Worm (Caenorhabditis elegans) whole organism, L3 larva: ENCODE data around the gene igeg-1.

Experiments
- ZK546.5 ChIP-seq: sonication (generic microtip); optimal IDR thresholded peaks from 2 replicates; lab custom pipeline; 2017; ENCODE audit warnings: missing biosample characterization, missing genetic modification characterization
- aly-2 ChIP-seq: fragments of 150-350 bp; optimal IDR thresholded peaks from 2 replicates; lab custom pipeline; 2014; ENCODE audit warnings: missing biosample characterization, missing genetic modification characterization
- ceh-28 ChIP-seq: fragments of 150-350 bp; optimal IDR thresholded peaks from 2 replicates; lab custom pipeline; 2014; ENCODE audit warnings: missing biosample characterization, missing genetic modification reagents, missing genetic modification characterization
- ceh-82 ChIP-seq: fragments of 150-350 bp; optimal IDR thresholded peaks from 2 replicates; lab custom pipeline; 2014; ENCODE audit warnings: missing biosample characterization, missing genetic modification characterization
- daf-12 ChIP-seq: fragments of 150-350 bp; optimal IDR thresholded peaks from 2 replicates; lab custom pipeline; 2014; ENCODE audit warnings: missing biosample characterization, missing genetic modification reagents, missing genetic modification characterization
- egl-27 ChIP-seq: sonication (generic microtip); optimal IDR thresholded peaks from 4 replicates; lab custom pipeline; 2017; ENCODE audit warnings: missing biosample characterization, missing genetic modification reagents, missing genetic modification characterization
- egl-5 ChIP-seq: fragments of 150-350 bp; optimal IDR thresholded peaks from 2 replicates; lab custom pipeline; 2017; ENCODE audit warnings: missing biosample characterization, missing genetic modification reagents, missing genetic modification characterization, inconsistent platforms
- elt-2 ChIP-seq: sonication (generic microtip); optimal IDR thresholded peaks from 2 replicates; lab custom pipeline; 2016; ENCODE audit warnings: missing genetic modification reagents, mild to moderate bottlenecking, missing genetic modification characterization, missing compliant biosample characterization
- elt-3 ChIP-seq, 3 experiments: fragments of 150-350 bp in 1 of 3; sonication (generic microtip) in 2 of 3; optimal IDR thresholded peaks; 2 replicates in 2 of 3; 4 replicates in 1 of 3; lab custom pipeline; 2014 to 2017; ENCODE audit warnings: missing biosample characterization in 3 of 3, missing genetic modification characterization in 3 of 3
- eor-1 ChIP-seq, 2 experiments: fragments of 150-350 bp; optimal IDR thresholded peaks; 2 replicates each; lab custom pipeline; 2014 to 2018; ENCODE audit warnings: missing biosample characterization in 2 of 2, missing genetic modification characterization in 2 of 2
- fkh-10 ChIP-seq: sonication (generic microtip); optimal IDR thresholded peaks from 2 replicates; lab custom pipeline; 2017; ENCODE audit warnings: missing biosample characterization, missing genetic modification reagents, missing genetic modification characterization
- hmg-11 ChIP-seq: sonication (generic microtip); optimal IDR thresholded peaks from 2 replicates; lab custom pipeline; 2016; ENCODE audit warnings: missing genetic modification characterization, missing compliant biosample characterization
- jun-1 ChIP-seq: fragments of 150-350 bp; optimal IDR thresholded peaks from 2 replicates; lab custom pipeline; 2014; ENCODE audit warnings: missing biosample characterization, missing genetic modification reagents, missing genetic modification characterization
- lin-15B ChIP-seq: fragments of 150-350 bp; optimal IDR thresholded peaks from 2 replicates; lab custom pipeline; 2014; ENCODE audit warnings: missing biosample characterization, missing genetic modification characterization
- lin-39 ChIP-seq: fragments of 150-350 bp; optimal IDR thresholded peaks from 2 replicates; lab custom pipeline; 2018; ENCODE audit warnings: missing biosample characterization, missing genetic modification reagents, missing genetic modification characterization
- lsy-12 ChIP-seq: sonication (generic microtip); optimal IDR thresholded peaks from 2 replicates; lab custom pipeline; 2016; ENCODE audit warnings: mild to moderate bottlenecking, missing genetic modification characterization, missing compliant biosample characterization
- mdl-1 ChIP-seq: fragments of 150-350 bp; optimal IDR thresholded peaks from 2 replicates; lab custom pipeline; 2014; ENCODE audit warnings: missing biosample characterization, missing genetic modification characterization
- nfya-1 ChIP-seq: sonication (generic microtip); optimal IDR thresholded peaks from 2 replicates; lab custom pipeline; 2017; ENCODE audit warnings: missing genetic modification characterization, mild to moderate bottlenecking, missing compliant biosample characterization, antibody characterized with exemption, moderate library complexity; ENCODE audit not compliant: insufficient read depth
- nhr-12 ChIP-seq: fragments of 150-350 bp; optimal IDR thresholded peaks from 2 replicates; lab custom pipeline; 2014; ENCODE audit warnings: missing biosample characterization, missing genetic modification characterization
- nhr-23 ChIP-seq: fragments of 150-350 bp; optimal IDR thresholded peaks from 2 replicates; lab custom pipeline; 2014; ENCODE audit warnings: missing biosample characterization, missing genetic modification reagents, missing genetic modification characterization
- nhr-237 ChIP-seq: fragments of 150-350 bp; optimal IDR thresholded peaks from 2 replicates; lab custom pipeline; 2014; ENCODE audit warnings: missing biosample characterization, missing genetic modification characterization
- nhr-28 ChIP-seq: fragments of 150-350 bp; optimal IDR thresholded peaks from 2 replicates; lab custom pipeline; 2014; ENCODE audit warnings: missing biosample characterization, missing genetic modification characterization
- nhr-43 ChIP-seq: sonication (generic microtip); optimal IDR thresholded peaks from 2 replicates; lab custom pipeline; 2016; ENCODE audit warnings: mild to moderate bottlenecking, missing genetic modification characterization, missing compliant biosample characterization; ENCODE audit not compliant: poor library complexity, severe bottlenecking
- nhr-76 ChIP-seq: fragments of 150-350 bp; sonication (generic microtip); optimal IDR thresholded peaks from 5 replicates; lab custom pipeline; 2014; ENCODE audit warnings: missing biosample characterization, missing genetic modification characterization
- pha-4 ChIP-seq: fragments of 150-350 bp; optimal IDR thresholded peaks from 2 replicates; lab custom pipeline; 2014; ENCODE audit warnings: missing biosample characterization, missing genetic modification reagents, missing genetic modification characterization
- pqm-1 ChIP-seq: fragments of 150-350 bp; optimal IDR thresholded peaks from 2 replicates; lab custom pipeline; 2017; ENCODE audit warnings: missing biosample characterization, missing genetic modification characterization, inconsistent platforms
- sea-2 ChIP-seq: fragments of 150-350 bp; sonication (generic microtip); optimal IDR thresholded peaks from 4 replicates; lab custom pipeline; 2014; ENCODE audit warnings: missing biosample characterization, missing genetic modification reagents, missing genetic modification characterization
- skn-1 ChIP-seq: fragments of 150-350 bp; optimal IDR thresholded peaks from 2 replicates; lab custom pipeline; 2014; ENCODE audit warnings: missing biosample characterization, missing genetic modification characterization
- snpc-4 ChIP-seq: fragments of 150-350 bp; optimal IDR thresholded peaks from 2 replicates; lab custom pipeline; 2014; ENCODE audit warnings: missing biosample characterization, missing genetic modification characterization
- unc-39 ChIP-seq: sonication (generic microtip); optimal IDR thresholded peaks from 4 replicates; lab custom pipeline; 2017; ENCODE audit warnings: missing biosample characterization, missing genetic modification characterization
- unc-62 ChIP-seq: fragments of 150-350 bp; sonication (generic microtip); optimal IDR thresholded peaks from 4 replicates; lab custom pipeline; 2014; ENCODE audit warnings: missing biosample characterization, missing genetic modification reagents, missing genetic modification characterization
- zag-1 ChIP-seq: fragments of 150-350 bp; optimal IDR thresholded peaks from 2 replicates; lab custom pipeline; 2014; ENCODE audit warnings: missing biosample characterization, missing genetic modification characterization
- ztf-11 ChIP-seq: fragments of 150-350 bp; optimal IDR thresholded peaks from 2 replicates; lab custom pipeline; 2014; ENCODE audit warnings: missing biosample characterization, missing genetic modification characterization
- ztf-4 ChIP-seq: fragments of 150-350 bp; optimal IDR thresholded peaks from 2 replicates; lab custom pipeline; 2014; ENCODE audit warnings: missing biosample characterization, missing genetic modification characterization

The igeg-1 gene

ce11 chrIV:4526028-4526427 lies 36.4 kb upstream of the igeg-1 start:
- TF ChIP-seq nhr-43 (tag; lab: Kevin White, UChicago), result peak; percentile 79
- TF ChIP-seq elt-3 (tag; optimal IDR thresholded peaks at IDR 0.05; lab: Kevin White, UChicago), result peak in 1 of 3 experiments; percentile 20
- no peak for TF ChIP-seq eor-1 (tag; optimal IDR thresholded peaks at IDR 0.05; lab: Kevin White, UChicago)

- TF ChIP-seq lin-15B (tag; lab: Kevin White, UChicago) (no peak), ceh-28 (no peak), nhr-237 (tag; lab: Kevin White, UChicago) (no peak), fkh-10 (GFP tag; lab: Kevin White, UChicago) (no peak), nfya-1 (tag; lab: Kevin White, UChicago) (no peak), ZK546.5 (tag; lab: Kevin White, UChicago) (no peak), daf-12 (tag; lab: Kevin White, UChicago) (no peak), egl-27 (tag; lab: Kevin White, UChicago) (no peak)
Observed at ce11 chrIV:4526724-4527123, 35.7 kb upstream of the igeg-1 start.

ce11 chrIV:4530170-4530569 lies 32.3 kb upstream of the igeg-1 start, which contains the start of gene ZK185.3:
TSS of gene ZK185.3 (minus strand) at chrIV:4530432.
- TF ChIP-seq nhr-28, result no peak
- peak; percentile 38 for TF ChIP-seq ceh-28
- TF ChIP-seq elt-2 (tag; lab: Kevin White, UChicago), result peak; percentile 85
- peak in 1 of 3 experiments; percentile 11 for TF ChIP-seq elt-3 (tag; optimal IDR thresholded peaks at IDR 0.05; lab: Kevin White, UChicago)
- no peak for TF ChIP-seq egl-5 (tag; lab: Kevin White, UChicago)
- TF ChIP-seq unc-39 (tag; lab: Kevin White, UChicago), result no peak
- peak; percentile 98 for TF ChIP-seq pqm-1 (tag; lab: Kevin White, UChicago)

ce11 chrIV:4533025-4533424 lies 29.4 kb upstream of the igeg-1 start, which contains the start of gene ZK185.4:
TSS of gene ZK185.4 (minus strand) at chrIV:4533125.
- TF ChIP-seq zag-1 (tag; lab: Kevin White, UChicago) (no peak), snpc-4 (tag; lab: Kevin White, UChicago) (no peak), nhr-76 (tag; lab: Kevin White, UChicago) (no peak), lin-39 (tag; lab: Kevin White, UChicago) (no peak), daf-12 (tag; lab: Kevin White, UChicago) (no peak), aly-2 (tag; lab: Kevin White, UChicago) (no peak), unc-39 (tag; lab: Kevin White, UChicago) (no peak), ztf-11 (tag; lab: Kevin White, UChicago) (no peak), ztf-4 (tag; lab: Kevin White, UChicago) (no peak), ceh-82 (tag; lab: Kevin White, UChicago) (no peak), skn-1 (no peak), ceh-28 (no peak), elt-3 (tag; optimal IDR thresholded peaks at IDR 0.05; lab: Kevin White, UChicago) (no peak), hmg-11 (tag; lab: Kevin White, UChicago) (no peak), nhr-23 (tag; lab: Kevin White, UChicago) (no peak), sea-2 (GFP tag; lab: Kevin White, UChicago) (no peak), unc-62 (GFP tag; lab: Kevin White, UChicago) (no peak), lsy-12 (tag; lab: Kevin White, UChicago) (no peak)
- TF ChIP-seq, all 47 proteins: peak for 0

ce11 chrIV:4536247-4536646 lies 26.2 kb upstream of the igeg-1 start, which contains the start of gene ZK185.2:
TSS of gene ZK185.2 (plus strand) at chrIV:4536547.
- TF ChIP-seq pqm-1 (tag; lab: Kevin White, UChicago) (no peak), fkh-10 (GFP tag; lab: Kevin White, UChicago) (no peak), lsy-12 (tag; lab: Kevin White, UChicago) (no peak), nhr-237 (tag; lab: Kevin White, UChicago) (no peak), mdl-1 (tag; lab: Kevin White, UChicago) (no peak), jun-1 (tag; lab: Kevin White, UChicago) (no peak), nhr-12 (tag; lab: Kevin White, UChicago) (no peak), pha-4 (tag; lab: Kevin White, UChicago) (no peak), zag-1 (tag; lab: Kevin White, UChicago) (no peak), hmg-11 (tag; lab: Kevin White, UChicago) (no peak), skn-1 (no peak)
